Fruit fly (Drosophila melanogaster) whole organism, adult: ENCODE data around the gene Grip84.

Experiments used
- CG11617 ChIP-seq: fragments of 200-800 bp; sonication (Bioruptor generic); optimal IDR thresholded peaks from 2 replicates; lab custom pipeline; 2017; ENCODE audit warnings: mild to moderate bottlenecking, missing biosample characterization, missing genetic modification reagents, missing genetic modification characterization
- CG12768 ChIP-seq: fragments of 200-800 bp; sonication (Bioruptor generic); optimal IDR thresholded peaks from 2 replicates; lab custom pipeline; 2017; ENCODE audit warnings: missing biosample characterization, missing genetic modification characterization, mild to moderate bottlenecking, moderate library complexity, missing genetic modification reagents
- CG14711 ChIP-seq: fragments of 200-800 bp; sonication (Bioruptor generic); optimal IDR thresholded peaks from 2 replicates; lab custom pipeline; 2018; ENCODE audit warnings: missing biosample characterization, mild to moderate bottlenecking, missing genetic modification characterization, moderate library complexity
- CG1620 ChIP-seq: fragments of 200-800 bp; sonication (Bioruptor generic); optimal IDR thresholded peaks from 2 replicates; lab custom pipeline; 2016; ENCODE audit warnings: missing biosample characterization, missing genetic modification characterization
- CG33017 ChIP-seq: fragments of 200-800 bp; sonication (Bioruptor generic); optimal IDR thresholded peaks from 2 replicates; lab custom pipeline; 2018; ENCODE audit warnings: missing biosample characterization, mild to moderate bottlenecking, missing genetic modification characterization, moderate library complexity
- CG5204 ChIP-seq: fragments of 200-800 bp; sonication (Bioruptor generic); optimal IDR thresholded peaks from 2 replicates; lab custom pipeline; 2016; ENCODE audit warnings: missing biosample characterization, missing genetic modification characterization
- CG7045 ChIP-seq: fragments of 200-800 bp; sonication (Bioruptor generic); optimal IDR thresholded peaks from 2 replicates; lab custom pipeline; 2017; ENCODE audit warnings: missing biosample characterization, mild to moderate bottlenecking, missing genetic modification characterization
- CG7101 ChIP-seq: fragments of 200-800 bp; sonication (Bioruptor generic); optimal IDR thresholded peaks from 2 replicates; lab custom pipeline; 2018; ENCODE audit warnings: missing biosample characterization, mild to moderate bottlenecking, missing genetic modification characterization, moderate library complexity
- Clk ChIP-seq: fragments of 200-800 bp; sonication (Bioruptor generic); optimal IDR thresholded peaks from 2 replicates; lab custom pipeline; 2017; ENCODE audit warnings: missing biosample characterization, missing genetic modification characterization
- Crg-1 ChIP-seq: fragments of 200-800 bp; sonication (Bioruptor generic); optimal IDR thresholded peaks from 2 replicates; lab custom pipeline; 2016; ENCODE audit warnings: missing biosample characterization, missing genetic modification characterization
- Hr96 ChIP-seq: fragments of 200-800 bp; sonication (Bioruptor generic); optimal IDR thresholded peaks from 2 replicates; lab custom pipeline; 2016; ENCODE audit warnings: missing biosample characterization, missing genetic modification characterization
- Mnt ChIP-seq: fragments of 200-800 bp; sonication (Bioruptor generic); optimal IDR thresholded peaks from 2 replicates; lab custom pipeline; 2016; ENCODE audit warnings: missing biosample characterization, mild to moderate bottlenecking, missing genetic modification characterization
- bab1 ChIP-seq: fragments of 200-800 bp; sonication (Bioruptor generic); optimal IDR thresholded peaks from 3 replicates; lab custom pipeline; 2019; ENCODE audit warnings: missing biosample characterization, mild to moderate bottlenecking, missing genetic modification characterization, moderate library complexity
- cic ChIP-seq: fragments of 200-800 bp; sonication (Bioruptor generic); optimal IDR thresholded peaks from 2 replicates; lab custom pipeline; 2017; ENCODE audit warnings: missing biosample characterization, mild to moderate bottlenecking, missing genetic modification characterization, moderate library complexity
- cnc ChIP-seq, 2 experiments: fragments of >200 bp; optimal IDR thresholded peaks; 2 replicates each; lab custom pipeline; 2017
- kay ChIP-seq: fragments of 200-800 bp; sonication (Bioruptor generic); peaks from one replicate; lab custom pipeline; 2016; ENCODE audit warnings: missing biosample characterization, missing genetic modification characterization, borderline replicate concordance
- ovo ChIP-seq: fragments of 200-800 bp; sonication (Bioruptor generic); optimal IDR thresholded peaks from 2 replicates; lab custom pipeline; 2016; ENCODE audit warnings: missing biosample characterization, missing genetic modification characterization
- pad ChIP-seq: fragments of 200-800 bp; sonication (Bioruptor generic); optimal IDR thresholded peaks from 3 replicates; lab custom pipeline; 2017; ENCODE audit warnings: missing biosample characterization, missing genetic modification characterization, mild to moderate bottlenecking, moderate library complexity, missing genetic modification reagents
- tj ChIP-seq: fragments of 200-800 bp; sonication (Bioruptor generic); optimal IDR thresholded peaks from 3 replicates; lab custom pipeline; 2017; ENCODE audit warnings: missing biosample characterization, mild to moderate bottlenecking, missing genetic modification characterization, moderate library complexity
- toe ChIP-seq: fragments of 200-800 bp; sonication (Bioruptor generic); optimal IDR thresholded peaks from 2 replicates; lab custom pipeline; 2016; ENCODE audit warnings: missing biosample characterization, missing genetic modification characterization

Gene Grip84

DNA sequence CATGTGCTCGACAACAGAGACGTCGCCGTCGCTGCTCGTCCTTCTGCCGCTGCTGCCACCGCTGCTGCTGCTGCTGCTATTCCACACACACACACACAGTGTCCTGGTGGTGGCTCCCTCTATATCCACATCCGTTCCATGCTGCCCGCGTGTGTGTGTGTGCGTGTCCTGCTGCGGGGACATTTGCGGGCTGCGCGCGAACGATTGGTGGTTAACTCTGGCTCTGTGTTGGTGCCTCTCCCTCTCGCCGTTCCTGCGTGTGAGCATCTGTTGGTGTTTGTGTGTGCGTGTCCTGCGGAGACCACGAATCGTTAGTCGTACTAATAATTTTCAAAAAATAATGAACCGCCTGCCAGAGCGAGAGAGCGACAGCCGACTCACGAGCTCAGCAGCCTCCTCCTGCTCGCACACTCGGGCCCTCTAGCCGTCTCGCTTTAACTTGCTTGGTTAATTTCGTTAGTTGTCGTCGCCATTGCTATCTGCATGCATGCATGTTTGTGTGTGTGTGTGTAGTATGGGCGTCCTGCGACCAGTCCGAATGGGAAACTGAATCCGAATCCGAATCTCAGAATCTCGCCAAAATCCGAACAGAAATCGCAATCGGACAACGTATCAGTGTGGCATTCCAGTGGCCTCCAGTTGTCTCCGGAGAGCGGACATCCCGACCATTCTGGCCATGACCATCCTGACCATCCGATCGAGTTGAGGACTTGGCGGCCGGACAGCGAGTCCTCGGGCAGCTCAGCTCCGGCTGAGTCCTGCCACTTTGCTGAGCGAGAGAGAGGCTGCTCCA lies 19.5 kb downstream of the Grip84 start:
- TF ChIP-seq Hr96 (GFP tag; lab: Kevin White, UChicago): no peak
- TF ChIP-seq pad: no peak
- TF ChIP-seq toe (GFP tag; lab: Kevin White, UChicago): no peak
- TF ChIP-seq CG12768 (GFP tag; lab: Kevin White, UChicago): no peak
- no peak for TF ChIP-seq cic (GFP tag; lab: Kevin White, UChicago)
- TF ChIP-seq CG11617: no peak
- no peak for TF ChIP-seq ovo (GFP tag; lab: Kevin White, UChicago)
- no peak for TF ChIP-seq kay
- no peak for TF ChIP-seq cnc (optimal IDR thresholded peaks at IDR 0.05; lab: Kevin White, UChicago)
- no peak for TF ChIP-seq bab1
- TF ChIP-seq CG14711 (tag; lab: Kevin White, UChicago): no peak
- TF ChIP-seq Crg-1: no peak
- no peak for TF ChIP-seq CG1620 (GFP tag; lab: Kevin White, UChicago)
- no peak for TF ChIP-seq tj (GFP tag; lab: Kevin White, UChicago)
- TF ChIP-seq Clk (GFP tag; lab: Kevin White, UChicago): no peak

dm6 chrX:19535394-19535793 lies 30.2 kb downstream of the Grip84 start:
- TF ChIP-seq bab1 (no peak), CG33017 (tag; lab: Kevin White, UChicago) (no peak), CG14711 (tag; lab: Kevin White, UChicago) (no peak), CG7101 (tag; lab: Kevin White, UChicago) (no peak), Clk (GFP tag; lab: Kevin White, UChicago) (no peak), CG5204 (GFP tag; lab: Kevin White, UChicago) (no peak), CG12768 (GFP tag; lab: Kevin White, UChicago) (no peak), tj (GFP tag; lab: Kevin White, UChicago) (no peak), ovo (GFP tag; lab: Kevin White, UChicago) (no peak), Mnt (GFP tag; lab: Kevin White, UChicago) (no peak), Crg-1 (no peak), CG1620 (GFP tag; lab: Kevin White, UChicago) (no peak), CG11617 (no peak), kay (no peak), Hr96 (GFP tag; lab: Kevin White, UChicago) (no peak), CG7045 (GFP tag; lab: Kevin White, UChicago) (no peak), cic (GFP tag; lab: Kevin White, UChicago) (no peak), toe (GFP tag; lab: Kevin White, UChicago) (no peak), pad (no peak)

DNA sequence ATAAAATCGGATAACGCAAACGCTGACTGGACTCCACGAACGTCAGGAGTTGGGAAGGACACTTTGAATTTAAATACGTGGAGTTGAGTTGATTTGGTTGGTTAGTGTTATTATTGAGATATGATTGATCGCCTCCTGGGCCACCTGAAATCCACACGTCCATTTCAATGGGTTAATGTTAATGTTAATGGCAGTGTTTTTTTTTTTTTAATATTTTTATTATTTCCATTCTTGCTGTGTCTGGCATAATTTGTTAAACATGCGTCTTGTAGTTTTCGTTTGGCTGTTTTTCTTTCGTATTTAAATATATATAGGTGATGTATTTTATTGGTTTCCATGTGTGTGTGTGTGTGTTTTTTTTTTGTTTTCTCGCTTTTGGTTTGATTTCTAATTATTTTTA lies 33.9 kb downstream of the Grip84 start, which contains the start of gene CG12231:
Gene CG12231, minus strand, starts transcription at position 101 of the 400 bp plus-strand sequence.
- TF ChIP-seq bab1: no peak

DNA sequence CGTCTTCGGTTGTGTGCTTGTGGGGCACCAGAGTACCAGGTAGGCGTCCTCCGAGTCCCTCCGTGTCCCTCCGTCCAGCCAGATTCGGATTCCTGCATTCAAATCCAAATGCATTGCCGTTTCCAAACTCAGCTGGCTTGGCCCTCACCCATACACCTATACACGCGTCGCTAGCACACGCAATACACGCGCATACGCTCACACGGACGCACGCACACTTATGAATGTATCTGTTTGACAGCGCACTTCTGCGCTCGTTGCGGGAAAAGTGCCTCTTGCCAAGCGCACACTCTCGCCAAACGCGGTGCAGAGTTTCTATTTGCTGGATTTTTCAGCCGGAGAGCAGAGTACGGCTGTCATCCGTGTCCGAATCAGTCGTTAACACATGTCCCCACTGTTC lies 43.0 kb downstream of the Grip84 start:
- no peak for TF ChIP-seq cnc (optimal IDR thresholded peaks at IDR 0.05; lab: Kevin White, UChicago)
- TF ChIP-seq Mnt (GFP tag; lab: Kevin White, UChicago): peak; percentile 36

DNA sequence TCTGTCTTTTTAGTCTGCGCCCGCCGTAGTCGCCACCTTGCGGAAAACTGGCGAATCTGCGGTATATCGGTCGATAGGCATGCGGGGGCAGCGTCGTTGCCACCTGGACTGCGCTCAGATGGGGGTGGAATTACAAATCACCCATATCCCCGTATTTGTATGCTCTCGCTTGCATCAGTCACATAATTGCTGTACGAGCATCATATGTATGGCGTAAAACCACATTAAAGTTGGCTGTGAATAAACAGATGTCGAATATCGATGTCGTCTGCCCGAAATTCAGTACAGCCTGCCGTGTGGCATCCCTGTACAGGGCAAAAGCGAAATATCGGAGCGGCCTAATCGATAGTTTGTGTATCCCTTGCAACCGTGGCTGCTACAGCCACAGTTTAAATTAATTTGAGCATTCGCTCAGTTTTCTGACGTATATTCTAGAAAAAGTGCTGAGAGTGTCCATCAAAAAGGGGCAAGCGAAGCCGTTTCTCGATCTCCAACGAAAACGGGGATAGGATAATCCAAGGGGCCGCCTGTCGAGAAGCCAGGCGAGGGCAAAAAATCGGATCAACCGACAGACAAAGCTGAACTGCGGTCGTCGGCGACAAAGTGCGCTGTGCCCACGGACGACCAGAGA lies 43.7 kb downstream of the Grip84 start, which contains the start of the genes Idh3a and CoRest:
Gene Idh3a, minus strand, starts transcription at position 58 of the 631 bp plus-strand sequence.
Gene CoRest, plus strand, starts transcription at position 177 of the 631 bp plus-strand sequence.
- no peak for TF ChIP-seq ovo (GFP tag; lab: Kevin White, UChicago)
- no peak for TF ChIP-seq kay
- no peak for TF ChIP-seq CG1620 (GFP tag; lab: Kevin White, UChicago)
- TF ChIP-seq tj (GFP tag; lab: Kevin White, UChicago): peak; percentile 9
- peak; percentile 52 for TF ChIP-seq Hr96 (GFP tag; lab: Kevin White, UChicago)
- no peak for TF ChIP-seq cnc (optimal IDR thresholded peaks at IDR 0.05; lab: Kevin White, UChicago)
- peak; percentile 6 for TF ChIP-seq CG11617
- TF ChIP-seq Mnt (GFP tag; lab: Kevin White, UChicago): peak; percentile 18
- TF ChIP-seq Clk (GFP tag; lab: Kevin White, UChicago): no peak
- no peak for TF ChIP-seq Crg-1
- TF ChIP-seq CG12768 (GFP tag; lab: Kevin White, UChicago): no peak
- peak; percentile 24 for TF ChIP-seq pad
- TF ChIP-seq bab1: peak; percentile 18
- TF ChIP-seq toe (GFP tag; lab: Kevin White, UChicago): peak; percentile 73
- no peak for TF ChIP-seq CG7045 (GFP tag; lab: Kevin White, UChicago)

DNA sequence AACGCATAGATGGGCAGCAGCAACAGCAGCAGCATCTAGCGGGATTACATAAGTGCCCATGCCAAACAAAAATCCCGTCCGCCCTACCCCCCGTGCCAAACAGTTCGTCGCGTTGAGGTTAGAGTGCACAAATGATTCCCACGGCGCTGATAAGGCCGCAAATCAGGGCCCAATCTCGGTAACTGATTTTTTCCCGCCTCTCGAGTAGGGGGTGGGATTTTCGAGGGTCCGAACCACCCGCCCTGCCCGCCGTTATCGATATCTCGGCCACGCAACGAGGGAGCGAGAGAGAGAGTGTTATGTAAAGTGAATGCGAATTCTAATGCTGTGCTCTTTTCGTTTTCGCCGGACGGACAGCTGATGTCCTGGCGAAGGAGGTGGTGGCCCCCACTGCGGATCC lies 44.7 kb downstream of the Grip84 start:
- TF ChIP-seq Mnt (GFP tag; lab: Kevin White, UChicago): peak; percentile 39
- no peak for TF ChIP-seq Clk (GFP tag; lab: Kevin White, UChicago)
- TF ChIP-seq Crg-1: peak; percentile 3
- peak; percentile 16 for TF ChIP-seq cic (GFP tag; lab: Kevin White, UChicago)
